Worm (Caenorhabditis elegans) whole organism, L1 larva: ENCODE data around the gene hda-1.

Experiments
- ceh-88 ChIP-seq: fragments of 200-800 bp; sonication (Bioruptor generic); IDR thresholded peaks from 2 replicates; pipeline ENCODE4 v1.3.6; 2022; ENCODE audit warnings: missing genetic modification characterization, missing compliant biosample characterization
- elt-2 ChIP-seq: sonication (generic microtip); optimal IDR thresholded peaks from 2 replicates; lab custom pipeline; 2016; ENCODE audit warnings: missing genetic modification characterization, mild to moderate bottlenecking, inconsistent platforms, missing compliant biosample characterization, missing genetic modification reagents
- lin-14 ChIP-seq: fragments of 200-800 bp; sonication (Bioruptor generic); optimal IDR thresholded peaks from 2 replicates; lab custom pipeline; 2018; ENCODE audit warnings: mild to moderate bottlenecking, missing genetic modification characterization, moderate library complexity, missing compliant biosample characterization
- lsy-2 ChIP-seq, 2 experiments: fragments of 150-350 bp; optimal IDR thresholded peaks; 2 replicates each; lab custom pipeline; 2014; ENCODE audit warnings: missing biosample characterization in 2 of 2, missing genetic modification characterization in 2 of 2
- mdl-1 ChIP-seq, 2 experiments: fragments of 150-350 bp; optimal IDR thresholded peaks; 2 replicates each; lab custom pipeline; 2014 to 2017; ENCODE audit warnings: missing biosample characterization in 2 of 2, missing genetic modification characterization in 2 of 2, inconsistent platforms in 1 of 2
- mef-2 ChIP-seq: fragments of 150-350 bp; optimal IDR thresholded peaks from 2 replicates; lab custom pipeline; 2014; ENCODE audit warnings: missing biosample characterization, missing genetic modification characterization
- nhr-71 ChIP-seq: sonication (generic microtip); optimal IDR thresholded peaks from 2 replicates; lab custom pipeline; 2016; ENCODE audit warnings: mild to moderate bottlenecking, missing genetic modification characterization, moderate library complexity, missing compliant biosample characterization
- nhr-77 ChIP-seq: fragments of 150-350 bp; optimal IDR thresholded peaks from 2 replicates; lab custom pipeline; 2014; ENCODE audit warnings: missing biosample characterization, missing genetic modification characterization
- pax-3 ChIP-seq: fragments of 200-800 bp; sonication (Bioruptor generic); optimal IDR thresholded peaks from 2 replicates; lab custom pipeline; 2018; ENCODE audit warnings: mild to moderate bottlenecking, missing genetic modification characterization, moderate library complexity, missing compliant biosample characterization
- pqm-1 ChIP-seq: sonication (generic microtip); optimal IDR thresholded peaks from 3 replicates; lab custom pipeline; 2017; ENCODE audit warnings: missing biosample characterization, missing genetic modification characterization
- rnt-1 ChIP-seq: sonication (generic microtip); optimal IDR thresholded peaks from 2 replicates; lab custom pipeline; 2016; ENCODE audit warnings: mild to moderate bottlenecking, missing genetic modification characterization, moderate library complexity, missing compliant biosample characterization

The hda-1 gene

ce11 chrV:14562589-14562988 is 37.4 kb downstream of the hda-1 start, which contains the start of gene C53A5.11:
C53A5.11 (plus strand) TSS chrV:14562889.
- no peak for TF ChIP-seq ceh-88
- TF ChIP-seq nhr-77 = no peak
- TF ChIP-seq elt-2 (tag; lab: Kevin White, UChicago) = no peak
- TF ChIP-seq pqm-1 (tag; lab: Kevin White, UChicago) = no peak
- TF ChIP-seq pax-3 (tag; lab: Kevin White, UChicago) = no peak
- no peak for TF ChIP-seq mdl-1 (tag; optimal IDR thresholded peaks at IDR 0.05; lab: Kevin White, UChicago)

DNA sequence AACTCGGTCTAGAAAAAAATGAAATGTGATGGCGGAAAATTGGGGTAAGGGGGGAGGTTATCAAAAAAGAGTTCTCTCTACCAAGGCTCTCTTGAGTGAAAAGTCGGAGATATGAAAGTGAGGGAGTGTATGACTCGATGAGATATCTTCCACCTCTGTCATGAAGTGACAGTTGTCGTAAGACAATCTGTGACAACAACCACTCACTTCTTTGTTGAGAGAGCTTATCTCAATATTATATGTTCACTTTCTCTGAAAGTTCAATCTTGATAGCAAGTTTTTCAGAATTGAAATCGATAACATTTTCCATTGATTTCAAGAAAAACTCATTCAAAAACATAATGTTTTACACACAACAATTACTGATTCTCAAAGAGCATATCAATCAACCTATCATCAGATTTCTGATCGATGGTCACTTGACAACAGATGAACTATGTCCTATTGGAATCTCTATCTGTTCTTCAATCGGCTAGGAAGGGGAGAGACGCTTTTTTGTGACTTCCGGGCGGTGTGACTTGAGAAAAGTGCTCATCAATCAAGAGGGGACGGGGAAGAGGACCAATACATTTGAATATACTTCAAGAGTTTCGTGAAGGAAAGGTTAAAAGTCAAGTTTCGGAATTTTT is 51.7 kb downstream of the hda-1 start:
- TF ChIP-seq rnt-1 (tag; lab: Kevin White, UChicago) = peak; percentile 43
- TF ChIP-seq nhr-71 (tag; lab: Kevin White, UChicago) = peak; percentile 17
- TF ChIP-seq lin-14 = peak; percentile 69
- TF ChIP-seq mef-2 (tag; lab: Kevin White, UChicago) = no peak
- peak in 1 of 2 experiments; percentile 13 for TF ChIP-seq lsy-2 (tag; optimal IDR thresholded peaks at IDR 0.05; lab: Kevin White, UChicago)
